Worm (Caenorhabditis elegans): Measurements from ENCODE around the gene F13D11.3.

F13D11.3 gene

ce11 chrX:5805872-5806472 lies at the start of gene F13D11.3:
Gene F13D11.3 (minus strand): TSS chrX:5805922.
- no peak for TF ChIP-seq T22C8.4 (GFP tag; IDR thresholded peaks at IDR 0.05)
- TF ChIP-seq cog-1 (tag; optimal IDR thresholded peaks at IDR 0.05) = no peak
- no peak for TF ChIP-seq flt-1 (GFP tag; IDR thresholded peaks at IDR 0.05)
- TF ChIP-seq tab-1 (GFP tag; IDR thresholded peaks at IDR 0.05) = no peak
- no peak for TF ChIP-seq med-1 (GFP tag; optimal IDR thresholded peaks at IDR 0.05; ENCODE audit: insufficient read depth)
- no peak for TF ChIP-seq klf-2 (GFP tag; conservative IDR thresholded peaks at IDR 0.05)
- TF ChIP-seq ztf-23 (GFP tag; IDR thresholded peaks at IDR 0.05) = no peak
- no peak for TF ChIP-seq ztf-29 (GFP tag; IDR thresholded peaks at IDR 0.05)
- TF ChIP-seq ref-1 (GFP tag; conservative IDR thresholded peaks at IDR 0.05) = no peak

- TF ChIP-seq med-1 (GFP tag; optimal IDR thresholded peaks at IDR 0.05; ENCODE audit: insufficient read depth) = no peak
- 0 out of 2 replicates have a peak, but pooled peaks have one; percentile 16 for TF ChIP-seq T22C8.4 (GFP tag; IDR thresholded peaks at IDR 0.05)
Measured at ce11 chrX:5854452-5855234, 48.9 kb upstream of the F13D11.3 start.

DNA sequence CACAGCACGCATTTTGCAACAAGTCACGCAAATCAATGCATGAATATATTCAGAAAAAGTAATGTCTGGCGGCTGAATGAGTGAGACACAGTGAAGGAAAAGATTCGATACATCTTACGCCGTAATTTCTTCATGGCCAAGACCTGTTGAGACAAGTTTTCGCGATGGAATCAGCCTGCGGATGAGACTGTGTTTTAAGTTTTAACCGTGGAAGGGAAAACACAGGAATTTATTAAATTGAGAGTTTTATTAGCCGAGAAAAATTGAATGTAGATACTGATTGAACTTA lies 48.4 kb upstream of the F13D11.3 start, which contains the start of gene hog-1:
TSS of gene hog-1 (minus strand) at position 101 of the 289 bp plus-strand sequence.
- TF ChIP-seq med-1 (GFP tag; optimal IDR thresholded peaks at IDR 0.05; ENCODE audit: insufficient read depth) (no peak), cog-1 (tag; optimal IDR thresholded peaks at IDR 0.05) (no peak), ztf-29 (GFP tag; IDR thresholded peaks at IDR 0.05) (no peak), ztf-23 (GFP tag; IDR thresholded peaks at IDR 0.05) (no peak), tab-1 (GFP tag; IDR thresholded peaks at IDR 0.05) (no peak), klf-2 (GFP tag; conservative IDR thresholded peaks at IDR 0.05) (no peak), ref-1 (GFP tag; conservative IDR thresholded peaks at IDR 0.05) (no peak), T22C8.4 (GFP tag; IDR thresholded peaks at IDR 0.05) (no peak), flt-1 (GFP tag; IDR thresholded peaks at IDR 0.05) (no peak)

ce11 chrX:5852113-5852512 lies 46.4 kb upstream of the F13D11.3 start:
- TF ChIP-seq tab-1 (GFP tag; IDR thresholded peaks at IDR 0.05) = no peak
- no peak for TF ChIP-seq flt-1 (GFP tag; IDR thresholded peaks at IDR 0.05)
- TF ChIP-seq cog-1 (tag; optimal IDR thresholded peaks at IDR 0.05) = no peak
- TF ChIP-seq T22C8.4 (GFP tag; IDR thresholded peaks at IDR 0.05) = no peak
- no peak for TF ChIP-seq klf-2 (GFP tag; conservative IDR thresholded peaks at IDR 0.05)
- no peak for TF ChIP-seq ztf-29 (GFP tag; IDR thresholded peaks at IDR 0.05)
- TF ChIP-seq ztf-23 (GFP tag; IDR thresholded peaks at IDR 0.05) = no peak
- no peak for TF ChIP-seq ref-1 (GFP tag; conservative IDR thresholded peaks at IDR 0.05)
- no peak for TF ChIP-seq med-1 (GFP tag; optimal IDR thresholded peaks at IDR 0.05; ENCODE audit: insufficient read depth)

ce11 chrX:5850472-5850871 lies 44.8 kb upstream of the F13D11.3 start:
- TF ChIP-seq med-1 (GFP tag; optimal IDR thresholded peaks at IDR 0.05; ENCODE audit: insufficient read depth) (no peak), ztf-29 (GFP tag; IDR thresholded peaks at IDR 0.05) (no peak), cog-1 (tag; optimal IDR thresholded peaks at IDR 0.05) (no peak), ztf-23 (GFP tag; IDR thresholded peaks at IDR 0.05) (no peak), klf-2 (GFP tag; conservative IDR thresholded peaks at IDR 0.05) (no peak), T22C8.4 (GFP tag; IDR thresholded peaks at IDR 0.05) (no peak)

ce11 chrX:5848703-5849102 lies 43.0 kb upstream of the F13D11.3 start, which contains the start of gene atat-2:
Gene atat-2 (plus strand): TSS chrX:5849100.
- no peak for TF ChIP-seq ztf-23 (GFP tag; IDR thresholded peaks at IDR 0.05)
- no peak for TF ChIP-seq flt-1 (GFP tag; IDR thresholded peaks at IDR 0.05)
- TF ChIP-seq ref-1 (GFP tag; conservative IDR thresholded peaks at IDR 0.05) = no peak
- no peak for TF ChIP-seq tab-1 (GFP tag; IDR thresholded peaks at IDR 0.05)
- TF ChIP-seq klf-2 (GFP tag; conservative IDR thresholded peaks at IDR 0.05) = no peak
- TF ChIP-seq T22C8.4 (GFP tag; IDR thresholded peaks at IDR 0.05) = no peak
- TF ChIP-seq med-1 (GFP tag; optimal IDR thresholded peaks at IDR 0.05; ENCODE audit: insufficient read depth) = no peak
- TF ChIP-seq cog-1 (tag; optimal IDR thresholded peaks at IDR 0.05) = no peak
- no peak for TF ChIP-seq ztf-29 (GFP tag; IDR thresholded peaks at IDR 0.05)

- TF ChIP-seq tab-1 (GFP tag; IDR thresholded peaks at IDR 0.05) = peak; percentile 57; the same call in 1 of the 2 replicates
- no peak for TF ChIP-seq ztf-29 (GFP tag; IDR thresholded peaks at IDR 0.05)
Measured at ce11 chrX:5847268-5847667, 41.5 kb upstream of the F13D11.3 start.

- TF ChIP-seq ztf-23 (GFP tag; IDR thresholded peaks at IDR 0.05) (peak; percentile 86), cog-1 (tag; optimal IDR thresholded peaks at IDR 0.05) (peak; percentile 95), T22C8.4 (GFP tag; IDR thresholded peaks at IDR 0.05) (0 out of 2 replicates have a peak, but pooled peaks have one; percentile 30), flt-1 (GFP tag; IDR thresholded peaks at IDR 0.05) (peak; percentile 78), tab-1 (GFP tag; IDR thresholded peaks at IDR 0.05) (no peak)
Measured at ce11 chrX:5841060-5841642, 35.4 kb upstream of the F13D11.3 start, which contains the start of gene puf-9. Gene puf-9 (plus strand): TSS chrX:5841592.

ce11 chrX:5839643-5840042 lies 33.9 kb upstream of the F13D11.3 start, which contains the start of gene dct-11:
Gene dct-11 (minus strand): TSS chrX:5839778.
- no peak for TF ChIP-seq ztf-23 (GFP tag; IDR thresholded peaks at IDR 0.05)
- no peak for TF ChIP-seq tab-1 (GFP tag; IDR thresholded peaks at IDR 0.05)
- TF ChIP-seq ztf-29 (GFP tag; IDR thresholded peaks at IDR 0.05) = no peak

DNA sequence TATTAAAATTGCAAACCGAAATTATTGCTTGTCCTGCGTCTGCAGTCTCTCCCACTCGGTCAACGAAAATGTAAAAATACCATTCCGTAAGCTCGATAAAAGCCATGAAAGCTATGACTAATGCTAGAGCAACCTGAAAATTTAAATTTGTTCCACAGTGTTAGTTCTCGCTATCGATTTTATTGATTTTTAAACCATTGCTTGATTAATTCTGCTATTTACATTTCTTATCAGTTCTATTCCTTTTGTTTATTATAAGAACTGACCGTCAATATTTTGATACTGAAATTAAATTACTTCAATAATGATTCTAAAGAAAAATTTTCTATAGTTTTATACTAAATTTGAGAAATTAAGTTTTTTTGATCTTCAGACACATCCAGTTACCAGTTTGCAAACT lies 33.4 kb upstream of the F13D11.3 start:
- TF ChIP-seq ztf-23 (GFP tag; IDR thresholded peaks at IDR 0.05) = no peak
- no peak for TF ChIP-seq T22C8.4 (GFP tag; IDR thresholded peaks at IDR 0.05)
- TF ChIP-seq ref-1 (GFP tag; conservative IDR thresholded peaks at IDR 0.05) = no peak
- no peak for TF ChIP-seq med-1 (GFP tag; optimal IDR thresholded peaks at IDR 0.05; ENCODE audit: insufficient read depth)
